Fruit fly (Drosophila melanogaster) whole organism, prepupa: ENCODE results near the gene CG13282.

Experiments
- Gug ChIP-seq: fragments of 200-800 bp; sonication (Bioruptor generic); IDR thresholded peaks from 2 replicates; pipeline ENCODE4 v1.3.6; 2022; ENCODE audit warnings: missing biosample characterization, missing genetic modification characterization
- lz ChIP-seq: fragments of 200-800 bp; sonication (Bioruptor generic); optimal IDR thresholded peaks from 3 replicates; lab custom pipeline; 2016; ENCODE audit warnings: missing biosample characterization, missing genetic modification characterization

DNA sequence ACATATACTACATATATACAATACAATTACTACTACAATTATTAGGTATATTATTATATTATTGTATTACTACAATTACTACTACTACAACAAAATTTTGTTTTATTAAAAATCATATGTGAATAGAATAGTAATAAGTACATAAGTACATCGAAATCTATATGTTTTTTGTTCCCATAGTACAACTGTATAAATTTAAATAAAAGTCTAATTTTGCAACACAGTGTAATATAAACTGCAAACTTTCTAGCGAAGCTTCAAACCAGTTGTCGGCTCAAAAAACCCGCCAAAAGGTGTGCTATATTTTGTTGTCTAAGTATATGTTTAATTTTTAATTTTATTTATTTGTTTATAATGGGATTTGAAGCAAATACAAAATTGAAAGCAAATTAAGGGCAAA lies 25.3 kb upstream of the CG13282 start:
- TF ChIP-seq Gug (GFP tag; lab: Robert Waterston, UW) (no peak), lz (GFP tag; lab: Kevin White, UChicago) (no peak)
